Worm (Caenorhabditis elegans): ENCODE measurements around the gene pole-4.

DNA sequence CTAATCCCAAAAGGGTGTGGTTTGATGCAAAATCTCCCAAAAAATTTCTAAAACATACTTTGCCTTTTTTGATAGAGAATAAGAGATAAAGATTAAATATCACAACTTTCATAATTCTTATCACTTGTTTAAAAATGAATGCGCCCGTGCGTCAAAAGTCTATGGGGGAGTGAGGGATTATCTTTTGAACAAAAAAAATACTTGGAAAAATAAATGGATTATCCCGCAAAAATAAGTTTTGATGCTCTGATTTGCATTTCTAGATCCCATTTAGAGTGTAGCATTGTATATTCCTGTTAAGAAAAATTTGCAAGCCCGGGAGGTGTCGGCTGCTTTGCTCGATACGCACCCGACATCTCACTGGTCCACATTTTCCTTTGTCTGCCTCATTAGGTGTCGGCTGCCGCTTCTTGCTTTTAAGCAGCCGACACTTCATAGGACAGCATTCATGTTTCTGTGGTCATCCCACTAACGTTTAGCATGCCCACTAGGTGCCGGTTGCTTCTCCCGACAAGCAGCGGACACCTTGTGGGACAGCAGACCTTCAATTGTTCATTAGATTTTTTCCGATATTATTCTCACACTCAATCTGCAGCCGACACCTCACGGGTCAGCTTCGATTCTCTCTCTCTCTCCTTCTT is 33.6 kb downstream of the pole-4 start:
- TF ChIP-seq ama-1 (optimal IDR thresholded peaks at IDR 0.05) (no peak), ama-1 (GFP tag; optimal IDR thresholded peaks at IDR 0.05) (no peak), lin-26 (GFP tag; IDR thresholded peaks at IDR 0.05) (no peak), hmg-20 (GFP tag; IDR thresholded peaks at IDR 0.05) (no peak), mel-28 (tag; optimal IDR thresholded peaks at IDR 0.05; ENCODE audit: borderline replicate concordance) (no peak), madf-10 (tag; optimal IDR thresholded peaks at IDR 0.05) (no peak), unc-62 (GFP tag; optimal IDR thresholded peaks at IDR 0.05) (no peak), rec-8 (tag; optimal IDR thresholded peaks at IDR 0.05) (no peak), ceh-100 (GFP tag; IDR thresholded peaks at IDR 0.05) (no peak), Y67H2A.10 (GFP tag; conservative IDR thresholded peaks at IDR 0.05) (no peak), ekl-4 (GFP tag; IDR thresholded peaks at IDR 0.05) (no peak), lin-35 (GFP tag; optimal IDR thresholded peaks at IDR 0.05) (no peak)
